Worm (Caenorhabditis elegans): ENCODE results near the gene F13B12.2.

DNA sequence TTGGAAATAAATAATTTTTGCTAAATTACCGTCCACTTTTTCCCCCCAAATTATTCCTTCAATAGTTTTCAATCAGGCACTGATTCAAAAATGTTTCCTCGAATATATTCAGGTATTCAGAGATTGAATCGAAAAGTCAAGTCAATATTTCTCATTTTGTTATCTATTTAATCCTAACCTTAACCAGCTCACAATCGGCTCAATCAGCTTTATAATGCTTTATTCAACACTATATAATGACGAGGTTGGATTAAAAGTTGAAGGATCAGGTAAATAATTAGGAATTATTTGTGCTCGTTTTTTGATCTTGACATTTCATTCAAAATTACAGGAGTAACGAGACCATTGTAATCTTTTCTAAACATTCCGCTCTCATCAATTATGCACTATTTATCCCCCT, 1.6 kb upstream of the F13B12.2 start:
- no peak for TF ChIP-seq pqm-1 (tag; optimal IDR thresholded peaks at IDR 0.05)
- TF ChIP-seq nhr-28 (tag; optimal IDR thresholded peaks at IDR 0.05): no peak
- no peak for TF ChIP-seq ztf-11 (tag; optimal IDR thresholded peaks at IDR 0.05)
- TF ChIP-seq nhr-76 (tag; optimal IDR thresholded peaks at IDR 0.05): no peak
- TF ChIP-seq ama-1 (optimal IDR thresholded peaks at IDR 0.05): no peak
- no peak for TF ChIP-seq dpl-1 (GFP tag; optimal IDR thresholded peaks at IDR 0.05)
- TF ChIP-seq ceh-82 (tag; optimal IDR thresholded peaks at IDR 0.05): no peak
- TF ChIP-seq unc-39 (tag; optimal IDR thresholded peaks at IDR 0.05): no peak
- TF ChIP-seq F10B5.3 (tag; optimal IDR thresholded peaks at IDR 0.05): no peak
- TF ChIP-seq nhr-77 (tag; optimal IDR thresholded peaks at IDR 0.05): no peak
- no peak for TF ChIP-seq snpc-4 (tag; optimal IDR thresholded peaks at IDR 0.05)
- TF ChIP-seq fkh-10 (GFP tag; optimal IDR thresholded peaks at IDR 0.05): no peak
- no peak for TF ChIP-seq sdz-12 (GFP tag; optimal IDR thresholded peaks at IDR 0.05)
- TF ChIP-seq R02D3.7 (tag; optimal IDR thresholded peaks at IDR 0.05): no peak

All from whole organism, L4 larva.